Worm (Caenorhabditis elegans) whole organism, L4/young adult: ENCODE measurements around the gene Y73C8C.12.

Source experiments
- W03F9.2 ChIP-seq: fragments of 150-350 bp; optimal IDR thresholded peaks from 2 replicates; lab custom pipeline; 2014; ENCODE audit warnings: missing biosample characterization, missing genetic modification characterization
- dao-5 ChIP-seq: sonication (generic microtip); optimal IDR thresholded peaks from 2 replicates; lab custom pipeline; 2016; ENCODE audit warnings: missing genotype, missing genetic modification characterization, moderate library complexity, missing compliant biosample characterization
- him-1 ChIP-seq: sonication (generic microtip); optimal IDR thresholded peaks from 2 replicates; lab custom pipeline; 2016; ENCODE audit warnings: missing genotype, missing genetic modification reagents, missing genetic modification characterization, missing compliant biosample characterization

ce11 chrV:3118167-3118566 lies 6.8 kb upstream of the Y73C8C.12 start, which contains the start of gene clec-210:
- no peak for TF ChIP-seq him-1 (tag; lab: Kevin White, UChicago)
- TF ChIP-seq dao-5, result no peak
- TF ChIP-seq W03F9.2 (tag; lab: Kevin White, UChicago), result no peak
